Worm (Caenorhabditis elegans) whole organism, L3 larva: ENCODE data around the gene fbxa-104.

ENCODE experiments used
- ama-1 ChIP-seq: fragments of 150-350 bp; optimal IDR thresholded peaks from 2 replicates; lab custom pipeline; 2018
- ceh-82 ChIP-seq: fragments of 150-350 bp; optimal IDR thresholded peaks from 2 replicates; lab custom pipeline; 2014; ENCODE audit warnings: missing biosample characterization, missing genetic modification characterization
- daf-12 ChIP-seq: fragments of 150-350 bp; optimal IDR thresholded peaks from 2 replicates; lab custom pipeline; 2014; ENCODE audit warnings: missing biosample characterization, missing genetic modification reagents, missing genetic modification characterization
- elt-3 ChIP-seq, 3 experiments: fragments of 150-350 bp in 1 of 3; sonication (generic microtip) in 2 of 3; optimal IDR thresholded peaks; 2 replicates in 2 of 3; 4 replicates in 1 of 3; lab custom pipeline; 2014 to 2017; ENCODE audit warnings: missing biosample characterization in 3 of 3, missing genetic modification characterization in 3 of 3
- nhr-11 ChIP-seq: fragments of 150-350 bp; optimal IDR thresholded peaks from 2 replicates; lab custom pipeline; 2014; ENCODE audit warnings: missing biosample characterization, missing genetic modification characterization
- nhr-28 ChIP-seq: fragments of 150-350 bp; optimal IDR thresholded peaks from 2 replicates; lab custom pipeline; 2014; ENCODE audit warnings: missing biosample characterization, missing genetic modification characterization
- nhr-43 ChIP-seq: sonication (generic microtip); optimal IDR thresholded peaks from 2 replicates; lab custom pipeline; 2016; ENCODE audit warnings: mild to moderate bottlenecking, missing genetic modification characterization, missing compliant biosample characterization; ENCODE audit not compliant: poor library complexity, severe bottlenecking
- nhr-77 ChIP-seq: fragments of 150-350 bp; optimal IDR thresholded peaks from 2 replicates; lab custom pipeline; 2014; ENCODE audit warnings: missing biosample characterization, missing genetic modification characterization
- snpc-4 ChIP-seq: fragments of 150-350 bp; optimal IDR thresholded peaks from 2 replicates; lab custom pipeline; 2014; ENCODE audit warnings: missing biosample characterization, missing genetic modification characterization
- unc-62 ChIP-seq: fragments of 150-350 bp; sonication (generic microtip); optimal IDR thresholded peaks from 4 replicates; lab custom pipeline; 2014; ENCODE audit warnings: missing biosample characterization, missing genetic modification reagents, missing genetic modification characterization
- zag-1 ChIP-seq: fragments of 150-350 bp; optimal IDR thresholded peaks from 2 replicates; lab custom pipeline; 2014; ENCODE audit warnings: missing biosample characterization, missing genetic modification characterization

DNA sequence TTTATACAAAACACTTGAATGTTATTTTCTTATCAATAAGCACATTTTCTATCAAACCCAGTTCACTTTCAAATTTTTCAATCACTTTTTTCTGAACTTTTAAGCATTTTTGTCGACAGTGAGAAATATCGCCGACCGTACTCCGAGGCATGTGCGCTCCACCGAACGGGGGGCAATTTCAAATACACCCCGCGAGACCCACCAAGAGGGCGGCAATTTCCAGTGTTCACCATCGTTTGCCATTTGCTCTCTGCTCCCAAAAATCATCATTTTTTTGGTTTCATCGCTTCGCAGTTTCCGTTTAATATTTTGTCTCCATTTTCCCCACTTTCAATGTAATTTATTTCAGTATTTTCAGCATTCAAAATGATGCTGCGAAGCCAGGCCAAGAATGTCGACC, 28.1 kb downstream of the fbxa-104 start, which contains the start of gene cyb-3:
- TF ChIP-seq nhr-28 (tag; lab: Kevin White, UChicago) (no peak), snpc-4 (tag; lab: Kevin White, UChicago) (no peak), zag-1 (tag; lab: Kevin White, UChicago) (no peak), nhr-43 (tag; lab: Kevin White, UChicago) (no peak), elt-3 (tag; optimal IDR thresholded peaks at IDR 0.05; lab: Kevin White, UChicago) (no peak), daf-12 (tag; lab: Kevin White, UChicago) (no peak), nhr-11 (tag; lab: Kevin White, UChicago) (no peak), nhr-77 (tag; lab: Kevin White, UChicago) (no peak), unc-62 (GFP tag; lab: Kevin White, UChicago) (no peak), ama-1 (no peak), ceh-82 (no peak)
